Worm (Caenorhabditis elegans): ENCODE results near the gene glt-5.

glt-5 gene

ce11 chrII:9716417-9717039 lies 7.8 kb upstream of the glt-5 start, which contains the start of gene wee-1.3 (continued):
- TF ChIP-seq ttx-3 (tag; optimal IDR thresholded peaks at IDR 0.05) (no peak), ceh-30 (tag; optimal IDR thresholded peaks at IDR 0.05) (peak; percentile 18), ahr-1 (tag; optimal IDR thresholded peaks at IDR 0.05) (no peak), pag-3 (tag; optimal IDR thresholded peaks at IDR 0.05; ENCODE audit: borderline replicate concordance) (no peak), ceh-45 (GFP tag; IDR thresholded peaks at IDR 0.05) (no peak), ceh-19 (GFP tag; optimal IDR thresholded peaks at IDR 0.05) (no peak), fkh-6 (tag; optimal IDR thresholded peaks at IDR 0.05) (no peak), hlh-13 (GFP tag; optimal IDR thresholded peaks at IDR 0.05) (no peak), mec-3 (tag; optimal IDR thresholded peaks at IDR 0.05; ENCODE audit: borderline replicate concordance) (no peak), fkh-10 (GFP tag; optimal IDR thresholded peaks at IDR 0.05) (no peak), ceh-6 (GFP tag; optimal IDR thresholded peaks at IDR 0.05) (no peak), hlh-6 (tag; optimal IDR thresholded peaks at IDR 0.05) (no peak), ref-2 (tag; optimal IDR thresholded peaks at IDR 0.05) (peak; percentile 53), ceh-2 (tag; optimal IDR thresholded peaks at IDR 0.05) (peak; percentile 10), dve-1 (tag; optimal IDR thresholded peaks at IDR 0.05) (peak; percentile 22), C08G9.2 (tag; optimal IDR thresholded peaks at IDR 0.05) (peak; percentile 20), odd-2 (tag; optimal IDR thresholded peaks at IDR 0.05) (no peak), nhr-11 (tag; optimal IDR thresholded peaks at IDR 0.05) (peak; percentile 35), pax-1 (tag; optimal IDR thresholded peaks at IDR 0.05) (peak; percentile 5), elt-2 (tag; optimal IDR thresholded peaks at IDR 0.05) (peak; percentile 37), dmd-4 (tag; optimal IDR thresholded peaks at IDR 0.05; ENCODE audit: borderline replicate concordance) (no peak), C38D4.7 (GFP tag; optimal IDR thresholded peaks at IDR 0.05) (no peak), hlh-30 (tag; optimal IDR thresholded peaks at IDR 0.05; ENCODE audit: insufficient read depth) (no peak), eyg-1 (tag; optimal IDR thresholded peaks at IDR 0.05) (no peak), ama-1 (optimal IDR thresholded peaks at IDR 0.05) (no peak), ztf-16 (tag; optimal IDR thresholded peaks at IDR 0.05) (peak; percentile 28), pqm-1 (tag; optimal IDR thresholded peaks at IDR 0.05) (no peak), elt-4 (tag; optimal IDR thresholded peaks at IDR 0.05) (no peak), K02D7.2 (tag; optimal IDR thresholded peaks at IDR 0.05) (no peak), tbx-7 (tag; optimal IDR thresholded peaks at IDR 0.05) (no peak), pha-2 (tag; optimal IDR thresholded peaks at IDR 0.05) (no peak), pros-1 (tag; optimal IDR thresholded peaks at IDR 0.05) (no peak), pat-9 (tag; optimal IDR thresholded peaks at IDR 0.05) (no peak), sdc-2 (tag; optimal IDR thresholded peaks at IDR 0.05) (no peak), nhr-232 (tag; optimal IDR thresholded peaks at IDR 0.05) (no peak), Y22D7AL.16 (tag; optimal IDR thresholded peaks at IDR 0.05) (no peak)

DNA sequence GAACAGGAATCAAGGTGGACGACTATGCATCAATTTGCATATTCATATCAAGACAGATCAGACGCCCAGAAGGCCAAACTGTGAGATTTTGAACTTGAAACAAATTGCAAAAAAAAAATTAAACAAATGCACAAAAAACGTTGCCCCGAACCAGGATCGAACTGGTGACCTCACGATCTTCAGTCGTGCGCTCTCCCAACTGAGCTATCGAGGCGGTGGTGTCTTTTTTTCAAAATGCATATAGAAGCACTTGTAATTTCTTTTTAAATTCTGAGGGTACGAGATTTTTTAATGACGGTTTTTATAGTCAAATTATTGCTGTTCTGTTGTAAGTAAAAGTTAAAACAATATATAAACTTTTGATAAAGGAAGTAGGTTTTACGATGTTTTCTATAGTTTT lies 4.4 kb upstream of the glt-5 start:
- no peak for TF ChIP-seq pha-2 (tag; optimal IDR thresholded peaks at IDR 0.05)
- TF ChIP-seq ceh-2 (tag; optimal IDR thresholded peaks at IDR 0.05) = no peak
- no peak for TF ChIP-seq ceh-6 (GFP tag; optimal IDR thresholded peaks at IDR 0.05)
- TF ChIP-seq hlh-8 (tag; optimal IDR thresholded peaks at IDR 0.05) = no peak
- no peak for TF ChIP-seq T23F11.4 (GFP tag; optimal IDR thresholded peaks at IDR 0.05)
- TF ChIP-seq mec-3 (tag; optimal IDR thresholded peaks at IDR 0.05; ENCODE audit: borderline replicate concordance) = no peak

DNA sequence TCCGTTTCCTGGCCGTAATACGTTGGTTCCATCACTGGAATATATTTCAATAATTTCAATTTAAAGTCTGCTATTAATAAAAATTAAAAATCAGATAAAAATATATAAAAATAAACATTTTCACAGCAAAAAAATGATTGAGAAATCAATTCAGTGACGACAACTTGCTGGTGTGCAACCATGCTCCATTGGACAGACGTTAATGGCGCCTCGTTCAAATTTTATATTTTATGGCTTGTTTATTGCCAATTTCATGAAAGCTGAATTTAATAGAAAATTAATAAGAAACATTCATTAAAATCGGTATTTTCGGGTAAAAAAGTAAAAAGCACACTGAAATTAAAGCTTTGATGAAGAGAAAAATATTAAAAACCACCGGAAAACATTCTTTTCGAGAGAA lies 2.5 kb downstream of the glt-5 start, which contains the start of gene Y53C12A.3:
Gene Y53C12A.3, minus strand, starts transcription at position 34 of the 400 bp plus-strand sequence.
- TF ChIP-seq sox-2 (GFP tag; IDR thresholded peaks at IDR 0.05) (no peak), fax-1 (tag; optimal IDR thresholded peaks at IDR 0.05) (no peak), ztf-16 (tag; optimal IDR thresholded peaks at IDR 0.05) (no peak), nfya-1 (tag; optimal IDR thresholded peaks at IDR 0.05) (peak; percentile 0), pha-4 (tag; optimal IDR thresholded peaks at IDR 0.05) (no peak), tbx-2 (tag; optimal IDR thresholded peaks at IDR 0.05) (no peak), ceh-31 (tag; optimal IDR thresholded peaks at IDR 0.05) (no peak)
